Worm (Caenorhabditis elegans) whole organism, L1 larva: ENCODE data around the gene pot-1.

ENCODE experiments used
- nhr-84 ChIP-seq: sonication (generic microtip); optimal IDR thresholded peaks from 2 replicates; lab custom pipeline; 2017; ENCODE audit warnings: missing biosample characterization, missing genetic modification characterization
- ztf-4 ChIP-seq: fragments of 150-350 bp; optimal IDR thresholded peaks from 2 replicates; lab custom pipeline; 2014; ENCODE audit warnings: missing biosample characterization, missing genetic modification characterization

DNA sequence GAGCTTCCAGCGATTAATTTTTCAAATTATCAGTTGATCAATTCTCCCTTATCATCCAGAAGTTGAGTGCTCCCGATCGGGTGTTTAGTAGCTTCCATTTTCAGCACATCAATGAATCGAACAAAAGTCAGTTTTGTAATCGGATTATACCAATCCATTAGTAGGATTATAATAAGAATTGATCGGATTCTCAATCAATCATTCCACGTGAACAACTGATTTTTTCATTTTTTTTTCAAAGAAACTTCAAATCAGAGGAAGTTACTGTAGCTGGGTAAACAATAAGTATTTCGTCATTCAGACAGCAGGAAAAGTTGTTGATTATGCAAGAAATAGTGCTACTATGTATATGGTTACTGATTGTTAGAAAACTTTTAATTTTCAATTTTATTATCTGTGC lies 26.6 kb downstream of the pot-1 start:
- TF ChIP-seq nhr-84 (tag; lab: Kevin White, UChicago) (no peak), ztf-4 (tag; lab: Kevin White, UChicago) (no peak)
